Fruit fly (Drosophila melanogaster) whole organism, wandering third instar larva: Measurements from ENCODE around the gene GstD7.

Experiments used
- Abd-B ChIP-seq: fragments of >200 bp; optimal IDR thresholded peaks from 2 replicates; lab custom pipeline; 2017; ENCODE audit warnings: missing biosample characterization, missing genetic modification characterization
- CG32264 ChIP-seq: fragments of 200-800 bp; sonication (Bioruptor generic); optimal IDR thresholded peaks from 2 replicates; lab custom pipeline; 2016; ENCODE audit warnings: missing biosample characterization, missing genetic modification characterization
- CG9705 ChIP-seq: fragments of 200-800 bp; sonication (Bioruptor generic); optimal IDR thresholded peaks from 2 replicates; lab custom pipeline; 2018; ENCODE audit warnings: missing biosample characterization, mild to moderate bottlenecking, missing genetic modification characterization
- CrebA ChIP-seq: fragments of 200-800 bp; sonication (Bioruptor generic); optimal IDR thresholded peaks from 2 replicates; lab custom pipeline; 2016; ENCODE audit warnings: missing biosample characterization, mild to moderate bottlenecking, missing genetic modification characterization, borderline replicate concordance
- Dfd ChIP-seq: fragments of >200 bp; optimal IDR thresholded peaks from 2 replicates; lab custom pipeline; 2017; ENCODE audit warnings: missing biosample characterization, missing genetic modification characterization
- Dif ChIP-seq: fragments of 200-275, 200-300 bp; sonication (Bioruptor generic); optimal IDR thresholded peaks from 2 replicates; lab custom pipeline; 2018; ENCODE audit warnings: missing biosample characterization, missing genetic modification characterization; ENCODE audit not compliant: partially characterized antibody
- GATAd ChIP-seq: sonication (Bioruptor generic); optimal IDR thresholded peaks from 2 replicates; lab custom pipeline; 2016; ENCODE audit warnings: missing biosample characterization, missing genetic modification characterization
- HLH106 ChIP-seq: fragments of 200-800 bp; optimal IDR thresholded peaks from 3 replicates; lab custom pipeline; 2019; ENCODE audit warnings: missing biosample characterization, mild to moderate bottlenecking, missing genetic modification characterization, moderate library complexity
- Hnf4 ChIP-seq: fragments of 200-800 bp; sonication (Bioruptor generic); optimal IDR thresholded peaks from 2 replicates; lab custom pipeline; 2016; ENCODE audit warnings: missing biosample characterization, mild to moderate bottlenecking, missing genetic modification characterization
- Hr78 ChIP-seq: fragments of >200 bp; optimal IDR thresholded peaks from 2 replicates; lab custom pipeline; 2017; ENCODE audit warnings: missing biosample characterization, missing genetic modification characterization
- Hr83 ChIP-seq: fragments of 200-300 bp; sonication (Bioruptor generic); optimal IDR thresholded peaks from 2 replicates; lab custom pipeline; 2016; ENCODE audit warnings: missing biosample characterization, mild to moderate bottlenecking, missing genetic modification characterization, moderate library complexity; ENCODE audit not compliant: poor library complexity, severe bottlenecking
- Jra ChIP-seq: sonication (Bioruptor generic); optimal IDR thresholded peaks from 2 replicates; lab custom pipeline; 2016; ENCODE audit warnings: missing biosample characterization, missing genetic modification characterization
- Mio ChIP-seq: sonication (Bioruptor generic); optimal IDR thresholded peaks from 2 replicates; lab custom pipeline; 2016; ENCODE audit warnings: missing biosample characterization, missing genetic modification characterization
- Myc ChIP-seq: fragments of >200 bp; optimal IDR thresholded peaks from 2 replicates; lab custom pipeline; 2017
- N ChIP-seq: fragments of >200 bp; optimal IDR thresholded peaks from 2 replicates; lab custom pipeline; 2018; ENCODE audit warnings: missing biosample characterization, missing external identifiers, missing genetic modification characterization
- OdsH ChIP-seq: fragments of 200-800 bp; sonication (Bioruptor generic); optimal IDR thresholded peaks from 2 replicates; lab custom pipeline; 2016; ENCODE audit warnings: missing biosample characterization, mild to moderate bottlenecking, missing genetic modification characterization
- Rel ChIP-seq, 2 experiments: fragments of 200-800 bp; sonication (Bioruptor generic) in 1 of 2; optimal IDR thresholded peaks; 2 replicates in 1 of 2; 3 replicates in 1 of 2; lab custom pipeline; 2016 to 2019; ENCODE audit warnings: mild to moderate bottlenecking in 2 of 2, missing biosample characterization in 2 of 2, missing genetic modification characterization in 2 of 2, moderate library complexity in 1 of 2
- Sp1 ChIP-seq: fragments of 200-800 bp; sonication (Bioruptor generic); optimal IDR thresholded peaks from 3 replicates; lab custom pipeline; 2019; ENCODE audit warnings: missing biosample characterization, mild to moderate bottlenecking, missing genetic modification characterization, moderate library complexity
- Vsx2 ChIP-seq: fragments of 200-300, 225-300 bp; sonication (Bioruptor generic); optimal IDR thresholded peaks from 2 replicates; lab custom pipeline; 2018; ENCODE audit warnings: missing biosample characterization, missing genetic modification characterization; ENCODE audit not compliant: partially characterized antibody
- br ChIP-seq: fragments of 200-800 bp; sonication (Bioruptor generic); optimal IDR thresholded peaks from 2 replicates; lab custom pipeline; 2016; ENCODE audit warnings: missing biosample characterization, missing genetic modification characterization
- brk ChIP-seq: fragments of 200-800 bp; sonication (Bioruptor generic); optimal IDR thresholded peaks from 2 replicates; lab custom pipeline; 2016; ENCODE audit warnings: missing biosample characterization, mild to moderate bottlenecking, missing genetic modification characterization
- dl ChIP-seq, 2 experiments: fragments of 175-275, 200-275 bp in 1 of 2; fragments of 200-275 bp in 1 of 2; sonication (Bioruptor generic); optimal IDR thresholded peaks; lab custom pipeline; 2018; ENCODE audit warnings: mild to moderate bottlenecking in 2 of 2, missing biosample characterization in 2 of 2, missing genetic modification characterization in 2 of 2, moderate library complexity in 2 of 2; ENCODE audit not compliant: partially characterized antibody in 2 of 2, insufficient read depth in 1 of 2
- dmrt93B ChIP-seq: fragments of 200-800 bp; sonication (Bioruptor generic); optimal IDR thresholded peaks from 2 replicates; lab custom pipeline; 2018; ENCODE audit warnings: missing biosample characterization, mild to moderate bottlenecking, missing genetic modification characterization
- dsf ChIP-seq: sonication (Bioruptor generic); optimal IDR thresholded peaks from 2 replicates; lab custom pipeline; 2016; ENCODE audit warnings: missing biosample characterization, missing genetic modification characterization, borderline replicate concordance
- ey ChIP-seq: fragments of 200-800 bp; sonication (Bioruptor generic); optimal IDR thresholded peaks from 2 replicates; lab custom pipeline; 2016; ENCODE audit warnings: missing biosample characterization, missing genetic modification characterization
- foxo ChIP-seq, 2 experiments: fragments of 200-800 bp; sonication (Bioruptor generic); optimal IDR thresholded peaks; 2 replicates in 1 of 2; 3 replicates in 1 of 2; lab custom pipeline; 2016 to 2017; ENCODE audit warnings: missing biosample characterization in 2 of 2, missing genetic modification characterization in 2 of 2
- fru ChIP-seq: fragments of 200-800 bp; sonication (Bioruptor generic); optimal IDR thresholded peaks from 3 replicates; lab custom pipeline; 2016; ENCODE audit warnings: missing biosample characterization, mild to moderate bottlenecking, missing genetic modification characterization
- h ChIP-seq: fragments of 200-800 bp; sonication (Bioruptor generic); optimal IDR thresholded peaks from 3 replicates; lab custom pipeline; 2016; ENCODE audit warnings: missing biosample characterization, mild to moderate bottlenecking, missing genetic modification characterization
- jim ChIP-seq: fragments of 175-275, 200-325 bp; sonication (Bioruptor generic); optimal IDR thresholded peaks from 2 replicates; lab custom pipeline; 2016; ENCODE audit warnings: missing biosample characterization, mild to moderate bottlenecking, missing genetic modification characterization
- lola ChIP-seq: fragments of >200 bp; optimal IDR thresholded peaks from 2 replicates; lab custom pipeline; 2017; ENCODE audit warnings: missing biosample characterization, missing genetic modification characterization
- pan ChIP-seq: fragments of >200 bp; optimal IDR thresholded peaks from 2 replicates; lab custom pipeline; 2017
- psq ChIP-seq: fragments of 200-800 bp; sonication (Bioruptor generic); optimal IDR thresholded peaks from 3 replicates; lab custom pipeline; 2017; ENCODE audit warnings: missing biosample characterization, mild to moderate bottlenecking, missing genetic modification characterization, moderate library complexity
- rgr ChIP-seq: fragments of 200-800 bp; sonication (Bioruptor generic); optimal IDR thresholded peaks from 3 replicates; lab custom pipeline; 2016; ENCODE audit warnings: missing biosample characterization, mild to moderate bottlenecking, missing genetic modification characterization
- sage ChIP-seq: fragments of 200-800 bp; sonication (Bioruptor generic); optimal IDR thresholded peaks from 2 replicates; lab custom pipeline; 2016; ENCODE audit warnings: missing biosample characterization, mild to moderate bottlenecking, missing genetic modification characterization
- sv ChIP-seq: fragments of 200-800 bp; sonication (Bioruptor generic); optimal IDR thresholded peaks from 3 replicates; lab custom pipeline; 2016; ENCODE audit warnings: missing biosample characterization, missing genetic modification characterization
- tai ChIP-seq: sonication (Bioruptor generic); optimal IDR thresholded peaks from 2 replicates; lab custom pipeline; 2016; ENCODE audit warnings: missing biosample characterization, missing genetic modification characterization
- usp ChIP-seq: fragments of >200 bp; optimal IDR thresholded peaks from 2 replicates; lab custom pipeline; 2017; ENCODE audit warnings: missing biosample characterization, missing genetic modification characterization
- woc ChIP-seq: sonication (Bioruptor generic); optimal IDR thresholded peaks from 2 replicates; lab custom pipeline; 2016; ENCODE audit warnings: missing biosample characterization, mild to moderate bottlenecking, missing genetic modification characterization

Gene GstD7

DNA sequence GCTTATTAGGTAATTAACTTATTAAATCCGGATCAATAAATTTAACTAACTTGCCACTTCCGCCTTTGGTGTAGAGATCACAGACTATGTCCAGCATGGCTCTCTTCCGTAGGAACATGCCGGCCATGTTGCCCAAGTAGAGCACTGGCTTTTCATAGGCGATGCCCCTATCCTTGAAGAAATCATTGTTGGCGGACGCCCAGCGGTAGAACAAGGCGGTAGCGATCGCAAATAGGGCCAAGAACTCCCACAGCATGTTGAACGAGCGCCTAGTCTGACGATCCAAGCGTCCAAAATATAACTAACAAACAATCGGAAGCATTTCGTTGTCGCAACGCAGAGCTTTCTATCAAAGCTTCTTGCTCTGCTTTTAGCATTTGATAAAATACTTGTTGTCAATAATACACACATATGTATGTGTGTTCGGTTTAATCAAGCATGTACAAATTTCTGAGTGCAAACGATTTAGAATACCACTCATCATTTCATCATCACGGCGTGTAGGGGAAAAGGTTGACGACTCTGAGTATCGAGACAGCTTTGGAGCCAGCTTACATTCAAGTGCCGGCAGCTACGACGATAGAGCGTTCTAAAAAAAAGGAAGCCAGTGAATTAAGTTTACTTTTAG is 20.4 kb downstream of the GstD7 start, which contains the start of gene Cyp9f3:
Gene Cyp9f3, minus strand, starts transcription at position 310 of the 628 bp plus-strand sequence.
- TF ChIP-seq GATAd (no peak), h (GFP tag; lab: Kevin White, UChicago) (no peak), ey (GFP tag; lab: Kevin White, UChicago) (no peak), rgr (GFP tag; lab: Kevin White, UChicago) (peak; percentile 9), Vsx2 (GFP tag; lab: Kevin White, UChicago) (peak; percentile 20), CG32264 (no peak), Rel (GFP tag; optimal IDR thresholded peaks at IDR 0.05; lab: Kevin White, UChicago) (no peak), Rel (tag; optimal IDR thresholded peaks at IDR 0.05; lab: Kevin White, UChicago) (no peak), Sp1 (GFP tag; lab: Kevin White, UChicago) (no peak), CrebA (GFP tag; lab: Kevin White, UChicago) (peak; percentile 32), pan (lab: Kevin White, UChicago) (no peak), jim (no peak), brk (GFP tag; lab: Kevin White, UChicago) (no peak), sv (no peak)

DNA sequence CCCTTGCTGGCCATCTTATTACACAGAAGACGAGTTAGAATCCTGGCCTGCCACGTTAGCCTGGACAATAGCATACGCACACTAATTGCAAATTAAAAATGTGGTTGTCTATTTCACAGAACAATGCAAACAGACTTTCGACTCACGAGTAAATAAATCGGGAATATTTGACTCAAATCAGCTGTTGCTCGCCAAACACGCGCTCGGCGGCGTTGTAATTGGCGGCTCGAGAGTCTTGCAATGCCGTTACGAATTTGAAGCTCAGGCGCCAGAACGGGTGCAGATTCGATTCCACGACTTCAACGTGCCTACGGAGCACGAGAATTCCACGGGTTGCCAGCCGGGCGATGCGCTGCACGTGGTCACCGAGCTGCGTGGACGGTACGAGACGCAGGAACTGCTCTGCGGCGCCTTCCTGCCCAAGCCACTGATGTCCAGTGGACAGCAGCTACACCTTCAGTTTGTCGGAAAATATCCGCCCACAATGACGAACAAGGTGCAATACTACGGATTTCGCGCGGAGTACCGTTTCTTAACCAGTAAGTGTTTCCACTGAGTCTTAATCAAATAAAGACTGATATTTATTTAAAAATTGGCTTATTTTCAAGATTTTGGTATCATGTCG is 23.5 kb downstream of the GstD7 start, which contains the start of gene DNAlig3:
Gene DNAlig3, minus strand, starts transcription at position 168 of the 625 bp plus-strand sequence.
- TF ChIP-seq Hr83 (GFP tag; lab: Kevin White, UChicago) (no peak), Rel (GFP tag; optimal IDR thresholded peaks at IDR 0.05; lab: Kevin White, UChicago) (no peak), Rel (tag; optimal IDR thresholded peaks at IDR 0.05; lab: Kevin White, UChicago) (peak; percentile 83), dmrt93B (GFP tag; lab: Kevin White, UChicago) (no peak), dl (GFP tag; optimal IDR thresholded peaks at IDR 0.05; lab: Kevin White, UChicago; ENCODE audit: insufficient read depth in 1 of 2, partially characterized antibody in 2 of 2) (no peak)

DNA sequence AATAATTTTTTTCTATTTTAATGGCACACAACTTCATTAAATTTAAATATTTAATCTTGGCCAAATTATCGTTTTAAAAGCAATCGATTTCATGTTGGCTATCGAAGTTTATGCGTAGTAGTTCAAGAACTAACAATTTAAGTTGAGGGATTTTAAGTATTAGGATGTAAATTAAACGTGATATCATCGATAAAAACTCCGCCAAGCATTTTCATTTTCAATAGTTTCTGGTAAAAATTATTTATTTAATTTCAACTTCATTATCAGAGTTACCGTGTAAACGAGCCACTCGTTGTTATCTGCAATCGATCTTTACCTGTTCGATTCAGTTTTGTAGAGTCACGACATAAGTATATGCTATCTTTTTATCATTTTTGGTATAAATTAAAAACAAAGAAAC is 24.6 kb downstream of the GstD7 start:
- peak; percentile 99 for TF ChIP-seq h (GFP tag; lab: Kevin White, UChicago)
- peak; percentile 84 for TF ChIP-seq psq (GFP tag; lab: Kevin White, UChicago)
- TF ChIP-seq Abd-B: no peak
- TF ChIP-seq br: peak; percentile 95
- TF ChIP-seq dmrt93B (GFP tag; lab: Kevin White, UChicago): peak; percentile 99
- TF ChIP-seq GATAd: peak; percentile 36
- TF ChIP-seq fru (GFP tag; lab: Kevin White, UChicago): peak; percentile 94
- peak; percentile 88 for TF ChIP-seq dsf (GFP tag; lab: Kevin White, UChicago)
- TF ChIP-seq pan (lab: Kevin White, UChicago): no peak
- peak; percentile 92 for TF ChIP-seq Hr83 (GFP tag; lab: Kevin White, UChicago)
- peak; percentile 59 for TF ChIP-seq Mio
- no peak for TF ChIP-seq dl (GFP tag; optimal IDR thresholded peaks at IDR 0.05; lab: Kevin White, UChicago; ENCODE audit: insufficient read depth in 1 of 2, partially characterized antibody in 2 of 2)
- no peak for TF ChIP-seq usp (GFP tag; lab: Kevin White, UChicago)
- peak; percentile 90 for TF ChIP-seq Rel (GFP tag; optimal IDR thresholded peaks at IDR 0.05; lab: Kevin White, UChicago)
- TF ChIP-seq Rel (tag; optimal IDR thresholded peaks at IDR 0.05; lab: Kevin White, UChicago): peak; percentile 93
- no peak for TF ChIP-seq N
- TF ChIP-seq ey (GFP tag; lab: Kevin White, UChicago): peak; percentile 89
- peak; percentile 98 for TF ChIP-seq HLH106 (tag; lab: Kevin White, UChicago)
- TF ChIP-seq OdsH: peak; percentile 95
- no peak for TF ChIP-seq jim
- no peak for TF ChIP-seq Hr78 (GFP tag; lab: Kevin White, UChicago)
- peak; percentile 100 for TF ChIP-seq CG9705 (GFP tag; lab: Kevin White, UChicago)
- peak; percentile 97 for TF ChIP-seq rgr (GFP tag; lab: Kevin White, UChicago)
- TF ChIP-seq Dif: no peak
- TF ChIP-seq tai (GFP tag; lab: Kevin White, UChicago): no peak
- no peak for TF ChIP-seq Vsx2 (GFP tag; lab: Kevin White, UChicago)
- TF ChIP-seq sv: peak; percentile 94
- no peak for TF ChIP-seq Myc (lab: Kevin White, UChicago)
- no peak for TF ChIP-seq CrebA (GFP tag; lab: Kevin White, UChicago)
- TF ChIP-seq CG32264: peak; percentile 94
- TF ChIP-seq Hnf4 (GFP tag; lab: Kevin White, UChicago): peak; percentile 94
- TF ChIP-seq Dfd: no peak
- no peak for TF ChIP-seq lola (GFP tag; lab: Kevin White, UChicago)
- peak; percentile 89 to 96 for TF ChIP-seq foxo (GFP tag; optimal IDR thresholded peaks at IDR 0.05; lab: Kevin White, UChicago)
- peak; percentile 99 for TF ChIP-seq Sp1 (GFP tag; lab: Kevin White, UChicago)
- peak; percentile 86 for TF ChIP-seq woc
- TF ChIP-seq brk (GFP tag; lab: Kevin White, UChicago): peak; percentile 95
- TF ChIP-seq sage (GFP tag; lab: Kevin White, UChicago): peak; percentile 99
- TF ChIP-seq Jra (GFP tag; lab: Kevin White, UChicago): peak; percentile 84
